Fruit fly (Drosophila melanogaster): Measurements from ENCODE around the gene CG6441.
A peak's percentile ranks its signal among the peaks of the same experiment; 100 is the strongest.

CG6441 gene

dm6 chr2L:7492508-7492907, 18.0 kb downstream of the CG6441 start:
- TF ChIP-seq CTCF (optimal IDR thresholded peaks at IDR 0.05) (no peak), CG8478 (optimal IDR thresholded peaks at IDR 0.05) (no peak)

DNA sequence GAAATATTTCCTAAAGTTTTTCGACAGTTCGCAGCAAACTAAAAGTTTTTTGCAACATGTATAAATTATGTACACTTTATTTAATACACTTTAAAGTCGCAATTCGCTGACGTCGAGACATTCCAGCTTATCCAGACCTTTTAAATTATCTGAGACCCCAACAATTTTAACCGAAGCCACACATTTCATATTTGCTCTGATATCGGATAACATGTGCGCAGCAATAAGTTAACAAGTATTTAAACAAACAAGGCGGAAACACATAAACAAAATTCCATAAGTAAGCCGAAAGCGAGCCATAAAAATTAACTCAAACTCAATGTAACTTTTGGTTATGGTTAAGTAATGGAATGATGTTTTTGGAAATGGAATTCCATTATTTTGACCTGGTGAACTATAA, 18.9 kb downstream of the CG6441 start:
- no peak for TF ChIP-seq CTCF (optimal IDR thresholded peaks at IDR 0.05)

dm6 chr2L:7494341-7495293, 20.1 kb downstream of the CG6441 start:
- TF ChIP-seq CG8478 (optimal IDR thresholded peaks at IDR 0.05) (no peak), CTCF (optimal IDR thresholded peaks at IDR 0.05) (no peak)

- TF ChIP-seq CTCF (optimal IDR thresholded peaks at IDR 0.05), result no peak
- TF ChIP-seq CG8478 (optimal IDR thresholded peaks at IDR 0.05), result no peak
These were observed 20.9 kb downstream of the CG6441 start for dm6 chr2L:7495294-7495986.

DNA sequence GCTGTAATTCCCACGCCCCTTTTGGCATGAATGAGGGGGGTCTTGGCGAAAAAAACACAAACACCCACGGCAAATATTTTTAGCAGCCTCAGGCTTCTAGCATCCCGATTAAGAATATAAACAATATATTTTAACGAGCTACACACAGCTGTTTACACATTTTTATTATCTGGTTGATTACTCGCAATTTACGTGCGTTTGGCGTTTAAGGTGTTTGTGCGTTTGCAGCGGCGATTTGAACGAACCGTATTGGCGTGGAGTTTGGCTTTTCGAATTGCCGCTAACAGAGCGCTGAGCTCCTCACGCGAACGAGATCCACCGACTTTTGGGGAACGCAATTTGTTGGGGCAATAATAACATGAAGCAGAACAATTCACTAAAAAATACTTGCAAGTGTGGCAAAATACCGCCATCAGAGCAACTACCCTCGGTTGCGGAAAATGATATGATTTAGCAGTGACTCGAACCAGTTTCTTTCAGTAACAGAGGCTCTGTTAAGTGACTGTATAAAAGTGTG, 21.5 kb downstream of the CG6441 start, which contains the start of gene Ziz:
Gene Ziz, minus strand, starts transcription at position 321 of the 517 bp plus-strand sequence.
- TF ChIP-seq CTCF (optimal IDR thresholded peaks at IDR 0.05), result peak; percentile 63 to 74
- no peak for TF ChIP-seq CG8478 (optimal IDR thresholded peaks at IDR 0.05)

DNA sequence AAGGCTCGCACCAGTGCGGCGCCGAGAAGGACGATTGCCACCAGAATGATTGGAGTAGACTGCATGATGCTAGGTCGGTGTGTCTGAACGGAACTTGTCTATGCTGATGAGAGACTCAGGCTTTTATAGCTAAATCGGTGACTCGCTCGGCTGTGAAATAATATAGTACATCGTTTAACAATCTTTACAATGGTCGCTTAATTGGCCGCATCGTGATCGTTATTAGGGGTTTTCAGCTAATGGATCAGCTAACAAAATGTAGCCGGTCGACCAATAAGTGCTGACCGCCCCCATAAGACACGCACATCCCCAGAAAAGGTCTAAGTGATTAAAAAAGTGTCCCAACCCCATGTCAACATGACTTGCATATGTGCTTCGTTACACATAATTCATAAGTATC, 22.8 kb downstream of the CG6441 start, which contains the start of gene Obp28a:
Gene Obp28a, minus strand, starts transcription at position 101 of the 400 bp plus-strand sequence.
- TF ChIP-seq CTCF (optimal IDR thresholded peaks at IDR 0.05) (no peak), CG8478 (optimal IDR thresholded peaks at IDR 0.05) (no peak)

dm6 chr2L:7498208-7498607, 23.7 kb downstream of the CG6441 start:
- no peak for TF ChIP-seq CTCF (optimal IDR thresholded peaks at IDR 0.05)
- no peak for TF ChIP-seq CG8478 (optimal IDR thresholded peaks at IDR 0.05)

DNA sequence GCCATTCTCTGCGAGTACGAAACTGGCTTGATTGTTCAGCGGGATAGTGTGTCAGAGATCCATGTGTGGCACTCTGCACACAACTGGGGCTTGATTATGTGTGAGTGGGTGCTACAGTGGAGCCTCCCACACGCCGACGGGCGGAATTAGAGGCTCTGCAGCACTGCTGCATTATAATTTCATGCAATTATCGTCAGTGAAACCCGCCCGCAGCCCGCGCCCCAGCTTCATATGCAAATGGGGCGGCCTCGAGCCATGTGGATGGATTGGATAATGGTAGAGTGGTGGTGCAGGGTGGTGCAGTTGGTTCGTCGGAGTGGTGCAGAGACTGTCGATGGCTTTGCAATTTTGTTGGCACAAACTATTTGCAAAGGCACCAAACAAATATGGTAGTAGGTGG, 27.2 kb downstream of the CG6441 start:
- no peak for TF ChIP-seq CG8478 (optimal IDR thresholded peaks at IDR 0.05)
- no peak for TF ChIP-seq CTCF (optimal IDR thresholded peaks at IDR 0.05)

- TF ChIP-seq CG8478 (optimal IDR thresholded peaks at IDR 0.05), result no peak
- no peak for TF ChIP-seq CTCF (optimal IDR thresholded peaks at IDR 0.05)
These were observed 29.2 kb downstream of the CG6441 start for dm6 chr2L:7503719-7504118.

dm6 chr2L:7504529-7504928, 30.0 kb downstream of the CG6441 start:
- TF ChIP-seq CG8478 (optimal IDR thresholded peaks at IDR 0.05) (no peak), CTCF (optimal IDR thresholded peaks at IDR 0.05) (no peak)

DNA sequence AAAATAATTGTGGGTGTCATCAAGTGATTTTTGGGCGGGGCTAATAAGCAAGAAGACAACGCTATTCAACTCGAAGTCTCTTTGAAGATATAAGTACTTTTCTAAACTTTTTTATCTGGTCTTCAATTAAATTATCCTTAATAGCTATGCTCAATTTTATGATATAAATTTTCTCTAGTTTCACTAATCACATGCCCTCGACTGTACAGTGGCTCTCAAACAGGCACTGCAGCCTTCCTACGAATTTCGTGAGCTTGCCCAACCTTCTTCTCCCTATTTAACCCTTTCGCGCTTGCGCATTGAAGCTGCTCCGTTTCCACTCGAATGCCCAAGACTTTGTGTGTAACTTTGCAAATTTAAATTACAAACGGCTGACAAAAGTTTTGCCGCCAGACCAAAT, 31.5 kb downstream of the CG6441 start:
- no peak for TF ChIP-seq CG8478 (optimal IDR thresholded peaks at IDR 0.05)
- TF ChIP-seq CTCF (optimal IDR thresholded peaks at IDR 0.05), result no peak

dm6 chr2L:7507447-7507846, 32.9 kb downstream of the CG6441 start:
- TF ChIP-seq CG8478 (optimal IDR thresholded peaks at IDR 0.05) (no peak), CTCF (optimal IDR thresholded peaks at IDR 0.05) (no peak)

DNA sequence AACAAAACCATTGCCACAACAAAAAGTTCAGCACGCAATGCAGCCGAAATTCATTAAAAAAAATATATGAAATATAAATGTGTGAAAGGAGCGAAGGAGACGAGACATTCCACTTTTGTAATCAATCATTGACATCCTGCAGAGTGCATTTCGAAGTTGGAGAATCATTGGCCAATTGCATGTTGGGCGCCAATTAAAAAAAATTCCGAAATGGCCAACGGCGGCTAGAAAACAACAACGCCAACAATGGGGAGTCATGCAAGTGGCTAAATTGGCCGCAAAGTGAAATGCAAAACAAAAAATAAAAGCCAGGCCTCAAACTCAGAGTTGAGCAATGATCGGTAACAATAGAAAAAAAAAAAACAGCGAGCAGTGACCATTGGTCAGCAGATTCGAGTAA, 34.0 kb downstream of the CG6441 start:
- TF ChIP-seq CTCF (optimal IDR thresholded peaks at IDR 0.05) (no peak), CG8478 (optimal IDR thresholded peaks at IDR 0.05) (no peak)

DNA sequence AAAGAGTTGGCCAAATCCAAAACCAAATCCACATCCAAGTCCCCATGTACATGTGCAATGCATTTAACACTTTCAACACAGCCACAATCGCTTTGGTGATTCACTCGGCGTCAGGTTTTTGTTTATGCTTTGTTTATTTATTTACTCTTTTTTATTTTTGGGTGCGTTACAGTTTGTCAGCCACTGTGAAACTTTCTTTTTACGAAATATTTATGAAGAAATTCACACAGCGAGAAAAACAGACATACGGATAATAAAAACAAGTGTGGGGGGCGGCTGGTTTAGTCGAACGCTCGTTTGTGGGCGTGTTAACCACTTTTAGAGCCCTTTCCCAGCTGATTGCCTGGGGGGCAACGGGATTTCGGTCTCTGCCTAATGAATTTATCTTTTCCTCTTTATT, 34.4 kb downstream of the CG6441 start:
- TF ChIP-seq CG8478 (optimal IDR thresholded peaks at IDR 0.05) (no peak), CTCF (optimal IDR thresholded peaks at IDR 0.05) (no peak)

dm6 chr2L:7512860-7513259, 38.4 kb downstream of the CG6441 start:
- no peak for TF ChIP-seq CG8478 (optimal IDR thresholded peaks at IDR 0.05)
- TF ChIP-seq CTCF (optimal IDR thresholded peaks at IDR 0.05), result no peak

Measured in S2 (cell line).